Fruit fly (Drosophila melanogaster) whole organism, embryonic: ENCODE results near the gene eca.
A peak's percentile ranks its signal among the peaks of the same experiment; 100 is the strongest.

Experiments used
- B-H1 ChIP-seq: fragments of 200-800 bp; sonication (Bioruptor generic); IDR thresholded peaks from 3 replicates; pipeline ENCODE4 v1.3.6; 2022; ENCODE audit warnings: missing biosample characterization, missing genetic modification characterization
- Bgb ChIP-seq: fragments of 200-800 bp; sonication (Bioruptor generic); IDR thresholded peaks from 2 replicates; pipeline ENCODE4 v1.3.6; 2022; ENCODE audit warnings: missing biosample characterization, missing genetic modification characterization; ENCODE audit not compliant: partially characterized antibody
- CG10147 ChIP-seq: fragments of 200-800 bp; sonication (Bioruptor generic); optimal IDR thresholded peaks from 2 replicates; lab custom pipeline; 2019; ENCODE audit warnings: missing biosample characterization, mild to moderate bottlenecking, missing genetic modification characterization, moderate library complexity
- CG10321 ChIP-seq: fragments of 200-800 bp; sonication (Bioruptor generic); IDR thresholded peaks from 2 replicates; pipeline ENCODE4 v1.3.6; 2022; ENCODE audit warnings: missing biosample characterization, missing genetic modification characterization
- CG10543 ChIP-seq: fragments of 200-800 bp; sonication (Bioruptor generic); optimal IDR thresholded peaks from 3 replicates; lab custom pipeline; 2017; ENCODE audit warnings: missing biosample characterization, mild to moderate bottlenecking, missing genetic modification characterization, moderate library complexity
- CG11247 ChIP-seq: fragments of 200-800 bp; sonication (Bioruptor generic); IDR thresholded peaks from 2 replicates; pipeline ENCODE4 v1.3.6; 2022; ENCODE audit warnings: missing biosample characterization, missing genetic modification characterization
- CG11398 ChIP-seq: fragments of 200-800 bp; sonication (Bioruptor generic); optimal IDR thresholded peaks from 2 replicates; lab custom pipeline; 2016; ENCODE audit warnings: missing biosample characterization, missing genetic modification characterization
- CG11504 ChIP-seq: fragments of 200-800 bp; sonication (Bioruptor generic); optimal IDR thresholded peaks from 3 replicates; lab custom pipeline; 2019; ENCODE audit warnings: missing biosample characterization, mild to moderate bottlenecking, missing genetic modification characterization, moderate library complexity
- CG11723 ChIP-seq: fragments of 200-800 bp; sonication (Bioruptor generic); optimal IDR thresholded peaks from 2 replicates; lab custom pipeline; 2017; ENCODE audit warnings: missing biosample characterization, mild to moderate bottlenecking, missing genetic modification characterization
- CG12391 ChIP-seq: fragments of 200-800 bp; sonication (Bioruptor generic); optimal IDR thresholded peaks from 3 replicates; lab custom pipeline; 2018; ENCODE audit warnings: missing biosample characterization, mild to moderate bottlenecking, missing genetic modification characterization, moderate library complexity
- CG12744 ChIP-seq: fragments of 200-800 bp; sonication (Bioruptor generic); optimal IDR thresholded peaks from 2 replicates; lab custom pipeline; 2016; ENCODE audit warnings: missing biosample characterization, missing genetic modification characterization
- CG13624 ChIP-seq: fragments of 200-800 bp; sonication (Bioruptor generic); optimal IDR thresholded peaks from 2 replicates; lab custom pipeline; 2016; ENCODE audit warnings: missing biosample characterization, missing genetic modification characterization
- CG14860 ChIP-seq: fragments of 200-800 bp; sonication (Bioruptor generic); IDR thresholded peaks from 3 replicates; pipeline ENCODE4 v1.3.6; 2022; ENCODE audit warnings: missing biosample characterization, missing genetic modification characterization; ENCODE audit not compliant: partially characterized antibody
- CG15479 ChIP-seq: fragments of 200-800 bp; sonication (Bioruptor generic); optimal IDR thresholded peaks from 3 replicates; lab custom pipeline; 2019; ENCODE audit warnings: missing biosample characterization, mild to moderate bottlenecking, missing genetic modification characterization, moderate library complexity
- CG1603 ChIP-seq: fragments of 200-800 bp; sonication (Bioruptor generic); optimal IDR thresholded peaks from 2 replicates; lab custom pipeline; 2019; ENCODE audit warnings: missing biosample characterization, mild to moderate bottlenecking, missing genetic modification characterization, moderate library complexity
- CG18262 ChIP-seq: fragments of 200-800 bp; optimal IDR thresholded peaks from 3 replicates; lab custom pipeline; 2019; ENCODE audit warnings: missing biosample characterization, mild to moderate bottlenecking, missing genetic modification characterization, moderate library complexity
- CG18599 ChIP-seq: fragments of 200-800 bp; sonication (Bioruptor generic); optimal IDR thresholded peaks from 3 replicates; lab custom pipeline; 2017; ENCODE audit warnings: missing biosample characterization, missing genetic modification characterization, mild to moderate bottlenecking, moderate library complexity, missing genetic modification reagents
- CG18764 ChIP-seq: fragments of 200-800 bp; sonication (Bioruptor generic); optimal IDR thresholded peaks from 3 replicates; lab custom pipeline; 2016; ENCODE audit warnings: missing biosample characterization, missing genetic modification characterization
- CG32772 ChIP-seq: fragments of 200-800 bp; sonication (Bioruptor generic); IDR thresholded peaks from 2 replicates; pipeline ENCODE4 v1.3.6; 2022; ENCODE audit warnings: missing biosample characterization, missing genetic modification characterization
- CG33557 ChIP-seq: fragments of 200-800 bp; sonication (Bioruptor generic); optimal IDR thresholded peaks from 2 replicates; lab custom pipeline; 2019; ENCODE audit warnings: missing biosample characterization, mild to moderate bottlenecking, missing genetic modification characterization, moderate library complexity
- CG4328 ChIP-seq: fragments of 200-800 bp; sonication (Bioruptor generic); optimal IDR thresholded peaks from 3 replicates; lab custom pipeline; 2017; ENCODE audit warnings: missing biosample characterization, missing genetic modification reagents, missing genetic modification characterization
- CG7786 ChIP-seq: fragments of 200-800 bp; sonication (Bioruptor generic); optimal IDR thresholded peaks from 2 replicates; lab custom pipeline; 2016; ENCODE audit warnings: missing biosample characterization, missing genetic modification characterization
- CG7839 ChIP-seq: fragments of 200-800 bp; sonication (Bioruptor generic); optimal IDR thresholded peaks from 3 replicates; lab custom pipeline; 2018; ENCODE audit warnings: missing biosample characterization, mild to moderate bottlenecking, missing genetic modification characterization, moderate library complexity
- CG9876 ChIP-seq: fragments of 200-800 bp; sonication (Bioruptor generic); optimal IDR thresholded peaks from 2 replicates; lab custom pipeline; 2016; ENCODE audit warnings: missing biosample characterization, missing genetic modification characterization
- CTCF ChIP-seq: fragments of 200-800 bp; sonication (Bioruptor generic); optimal IDR thresholded peaks from 2 replicates; lab custom pipeline; 2017; ENCODE audit warnings: missing biosample characterization, mild to moderate bottlenecking, missing genetic modification characterization, moderate library complexity
- CkIIα-i1 ChIP-seq: fragments of 200-800 bp; sonication (Bioruptor generic); IDR thresholded peaks from 2 replicates; pipeline ENCODE4 v1.3.6; 2022; ENCODE audit warnings: missing biosample characterization, missing genetic modification characterization
- D19A ChIP-seq: fragments of 200-800 bp; optimal IDR thresholded peaks from 3 replicates; lab custom pipeline; 2019; ENCODE audit warnings: missing biosample characterization, mild to moderate bottlenecking, missing genetic modification characterization, moderate library complexity
- Ets65A ChIP-seq: fragments of 200-800 bp; sonication (Bioruptor generic); peaks from one replicate; lab custom pipeline; 2016; ENCODE audit warnings: missing biosample characterization, missing genetic modification characterization
- Oaz ChIP-seq: fragments of 200-800 bp; sonication (Bioruptor generic); IDR thresholded peaks from 2 replicates; pipeline ENCODE4 v1.3.6; 2022; ENCODE audit warnings: missing biosample characterization, missing genetic modification characterization
- PHDP ChIP-seq: fragments of 200-800 bp; sonication (Bioruptor generic); optimal IDR thresholded peaks from 3 replicates; lab custom pipeline; 2018; ENCODE audit warnings: missing biosample characterization, mild to moderate bottlenecking, missing genetic modification characterization, moderate library complexity
- Spps ChIP-seq: fragments of 200-800 bp; sonication (Bioruptor generic); optimal IDR thresholded peaks from 2 replicates; lab custom pipeline; 2018; ENCODE audit warnings: missing biosample characterization, mild to moderate bottlenecking, missing genetic modification characterization
- Sry-β ChIP-seq: fragments of 200-800 bp; sonication (Bioruptor generic); optimal IDR thresholded peaks from 2 replicates; lab custom pipeline; 2018; ENCODE audit warnings: missing biosample characterization, mild to moderate bottlenecking, missing genetic modification characterization, moderate library complexity
- Sry-δ ChIP-seq: fragments of 200-800 bp; sonication (Bioruptor generic); optimal IDR thresholded peaks from 2 replicates; lab custom pipeline; 2016; ENCODE audit warnings: missing biosample characterization, missing genetic modification characterization
- Trl ChIP-seq, 3 experiments: fragments of >200 bp in 2 of 3; fragments of 200-800 bp in 1 of 3; sonication (Bioruptor generic) in 1 of 3; optimal IDR thresholded peaks; 2 replicates in 1 of 3; 3 replicates in 2 of 3; lab custom pipeline; 2016 to 2017; ENCODE audit warnings: missing biosample characterization in 1 of 3, missing genetic modification characterization in 1 of 3
- ap ChIP-seq: fragments of 200-800 bp; sonication (Bioruptor generic); IDR thresholded peaks from 2 replicates; pipeline ENCODE4 v1.3.6; 2022; ENCODE audit warnings: missing biosample characterization, missing genetic modification characterization
- eyg ChIP-seq: fragments of 200-800 bp; sonication (Bioruptor generic); optimal IDR thresholded peaks from 3 replicates; lab custom pipeline; 2016; ENCODE audit warnings: missing biosample characterization, missing genetic modification characterization
- her ChIP-seq: fragments of 200-800 bp; sonication (Bioruptor generic); optimal IDR thresholded peaks from 2 replicates; lab custom pipeline; 2016; ENCODE audit warnings: missing biosample characterization, missing genetic modification characterization
- hkb ChIP-seq, 2 experiments: fragments of 200-800 bp in 1 of 2; fragments of >200 bp in 1 of 2; sonication (Bioruptor generic) in 1 of 2; IDR thresholded peaks in 1 of 2; optimal IDR thresholded peaks in 1 of 2; 2 replicates each; pipeline versions ENCODE4 v1.3.6 to Lab custom; 2017 to 2022; ENCODE audit warnings: missing biosample characterization in 1 of 2, missing genetic modification characterization in 1 of 2
- insv ChIP-seq, 2 experiments: fragments of 200-800 bp; sonication (Bioruptor generic); optimal IDR thresholded peaks; 3 replicates each; lab custom pipeline; 2016 to 2018; ENCODE audit warnings: missing biosample characterization in 2 of 2, missing genetic modification characterization in 2 of 2
- kah ChIP-seq: fragments of 200-800 bp; sonication (Bioruptor generic); optimal IDR thresholded peaks from 2 replicates; lab custom pipeline; 2018; ENCODE audit warnings: missing biosample characterization, mild to moderate bottlenecking, missing genetic modification characterization
- lola ChIP-seq, 3 experiments: fragments of >200 bp in 2 of 3; fragments of 200-800 bp in 1 of 3; sonication (Bioruptor generic) in 1 of 3; optimal IDR thresholded peaks; 2 replicates each; lab custom pipeline; 2017 to 2019; ENCODE audit warnings: missing biosample characterization in 3 of 3, missing genetic modification characterization in 3 of 3, mild to moderate bottlenecking in 1 of 3, moderate library complexity in 1 of 3
- nmo ChIP-seq: fragments of 200-800 bp; sonication (Bioruptor generic); optimal IDR thresholded peaks from 2 replicates; lab custom pipeline; 2018; ENCODE audit warnings: missing biosample characterization, mild to moderate bottlenecking, missing genetic modification characterization, moderate library complexity
- org-1 ChIP-seq: fragments of 200-800 bp; sonication (Bioruptor generic); optimal IDR thresholded peaks from 2 replicates; lab custom pipeline; 2017; ENCODE audit warnings: missing biosample characterization, missing genetic modification characterization
- pfk ChIP-seq: fragments of 200-800 bp; sonication (Bioruptor generic); optimal IDR thresholded peaks from 2 replicates; lab custom pipeline; 2018; ENCODE audit warnings: missing biosample characterization, mild to moderate bottlenecking, missing genetic modification characterization, moderate library complexity
- sd ChIP-seq: fragments of 200-800 bp; sonication (Bioruptor generic); optimal IDR thresholded peaks from 3 replicates; lab custom pipeline; 2018; ENCODE audit warnings: missing biosample characterization, mild to moderate bottlenecking, missing genetic modification characterization, moderate library complexity
- sima ChIP-seq: fragments of 200-800 bp; sonication (Bioruptor generic); optimal IDR thresholded peaks from 2 replicates; lab custom pipeline; 2016; ENCODE audit warnings: missing biosample characterization, missing genetic modification characterization
- tx ChIP-seq: fragments of 200-800 bp; sonication (Bioruptor generic); optimal IDR thresholded peaks from 2 replicates; lab custom pipeline; 2016; ENCODE audit warnings: missing biosample characterization, missing genetic modification characterization
- vfl ChIP-seq: fragments of 200-800 bp; sonication (Bioruptor generic); optimal IDR thresholded peaks from 2 replicates; lab custom pipeline; 2016; ENCODE audit warnings: missing biosample characterization, missing genetic modification characterization
- zfh1 ChIP-seq: fragments of 200-800 bp; sonication (Bioruptor generic); IDR thresholded peaks from 3 replicates; pipeline ENCODE4 v1.3.6; 2022; ENCODE audit warnings: missing biosample characterization, missing genetic modification characterization

Gene eca

dm6 chr3R:9705008-9705628, 19.8 kb upstream of the eca start, which contains the start of gene Unc-115a (continued):
- TF ChIP-seq CG7839 (tag; lab: Kevin White, UChicago), result no peak
- no peak for TF ChIP-seq Trl (optimal IDR thresholded peaks at IDR 0.05; lab: Kevin White, UChicago)
- TF ChIP-seq Trl (GFP tag; optimal IDR thresholded peaks at IDR 0.05; lab: Kevin White, UChicago), result peak; percentile 30
- peak; percentile 86 for TF ChIP-seq Sry-δ (GFP tag; lab: Kevin White, UChicago)
- no peak for TF ChIP-seq zfh1 (GFP tag; lab: Robert Waterston, UW)
- no peak for TF ChIP-seq Bgb (GFP tag; lab: Robert Waterston, UW)
- TF ChIP-seq CG11504, result no peak
- TF ChIP-seq CG11398, result peak; percentile 55
- TF ChIP-seq Spps (tag; lab: Kevin White, UChicago), result no peak
- peak; percentile 12 for TF ChIP-seq tx (GFP tag; lab: Kevin White, UChicago)
- TF ChIP-seq CG32772, result no peak
- TF ChIP-seq nmo (GFP tag; lab: Kevin White, UChicago), result peak; percentile 63
- TF ChIP-seq sd (tag; lab: Kevin White, UChicago), result peak; percentile 49
- peak; percentile 14 for TF ChIP-seq D19A
- peak; percentile 78 for TF ChIP-seq CG13624 (GFP tag; lab: Kevin White, UChicago)
- TF ChIP-seq CG12744 (GFP tag; lab: Kevin White, UChicago), result peak; percentile 58
- peak; percentile 59 for TF ChIP-seq CG12391 (tag; lab: Kevin White, UChicago)
- TF ChIP-seq her (GFP tag; lab: Kevin White, UChicago), result peak; percentile 60
- TF ChIP-seq ap (GFP tag; lab: Robert Waterston, UW), result no peak
- TF ChIP-seq CTCF (GFP tag; lab: Kevin White, UChicago), result peak; percentile 79
- peak; percentile 77 for TF ChIP-seq CG15479 (GFP tag; lab: Kevin White, UChicago)
- no peak for TF ChIP-seq sima (GFP tag; lab: Kevin White, UChicago)
- TF ChIP-seq CG9876 (GFP tag; lab: Kevin White, UChicago), result no peak
- no peak for TF ChIP-seq Sry-β (GFP tag; lab: Kevin White, UChicago)
- peak; percentile 34 for TF ChIP-seq CG18262
- TF ChIP-seq CG7786 (GFP tag; lab: Kevin White, UChicago), result peak; percentile 13
- no peak for TF ChIP-seq CG10321 (GFP tag; lab: Robert Waterston, UW)
- peak in 1 of 2 experiments; percentile 87 for TF ChIP-seq insv (GFP tag; optimal IDR thresholded peaks at IDR 0.05; lab: Kevin White, UChicago)
- no peak for TF ChIP-seq CG11247 (GFP tag; lab: Robert Waterston, UW)
- peak; percentile 92 for TF ChIP-seq CG1603 (tag; lab: Kevin White, UChicago)
- TF ChIP-seq PHDP, result peak; percentile 38
- TF ChIP-seq CG18764 (GFP tag; lab: Kevin White, UChicago), result peak; percentile 20
- peak; percentile 26 for TF ChIP-seq CG33557 (GFP tag; lab: Kevin White, UChicago)
- TF ChIP-seq CG18599 (GFP tag; lab: Kevin White, UChicago), result no peak
- TF ChIP-seq CkIIα-i1, result no peak
- peak; percentile 39 for TF ChIP-seq vfl
- TF ChIP-seq lola (GFP tag; optimal IDR thresholded peaks at IDR 0.05; lab: Kevin White, UChicago), result no peak
- TF ChIP-seq CG10543, result peak; percentile 32
- no peak for TF ChIP-seq org-1
- no peak for TF ChIP-seq CG4328
- no peak for TF ChIP-seq hkb (optimal IDR thresholded peaks at IDR 0.05; lab: Kevin White, UChicago)
- no peak for TF ChIP-seq hkb (GFP tag; IDR thresholded peaks at IDR 0.05; lab: Robert Waterston, UW)
- no peak for TF ChIP-seq CG11723 (GFP tag; lab: Kevin White, UChicago)
- no peak for TF ChIP-seq pfk
- no peak for TF ChIP-seq B-H1 (GFP tag; lab: Robert Waterston, UW)
- TF ChIP-seq CG10147 (GFP tag; lab: Kevin White, UChicago), result peak; percentile 60
- no peak for TF ChIP-seq CG14860 (GFP tag; lab: Robert Waterston, UW)
- no peak for TF ChIP-seq Oaz
- TF ChIP-seq kah (GFP tag; lab: Kevin White, UChicago), result peak; percentile 32
- peak; percentile 90 for TF ChIP-seq Ets65A
- peak; percentile 55 for TF ChIP-seq eyg (GFP tag; lab: Kevin White, UChicago)
